Fruit fly (Drosophila melanogaster): ENCODE data around the gene Ulp1.

- no peak for TF ChIP-seq kni (GFP tag; optimal IDR thresholded peaks at IDR 0.05)
- TF ChIP-seq CG7745 (tag; optimal IDR thresholded peaks at IDR 0.05): no peak
- no peak for TF ChIP-seq CG7839 (tag; optimal IDR thresholded peaks at IDR 0.05)
- TF ChIP-seq CG2199 (GFP tag; IDR thresholded peaks at IDR 0.05): no peak
- no peak for TF ChIP-seq caup (GFP tag; optimal IDR thresholded peaks at IDR 0.05; ENCODE audit: severe bottlenecking)
- TF ChIP-seq gcm (GFP tag; optimal IDR thresholded peaks at IDR 0.05): no peak
- no peak for TF ChIP-seq abd-A (tag; optimal IDR thresholded peaks at IDR 0.05)
- TF ChIP-seq br (optimal IDR thresholded peaks at IDR 0.05): no peak
- TF ChIP-seq TFAM (GFP tag; optimal IDR thresholded peaks at IDR 0.05): no peak
Measured at dm6 chrX:19240230-19240839, 32.3 kb upstream of the Ulp1 start.

All from whole organism, embryonic.